Worm (Caenorhabditis elegans) whole organism, mixed stage, embryonic: ENCODE data around the gene F59B2.15.

Experiments
- hlh-1 ChIP-seq: fragments of 150-350 bp; optimal IDR thresholded peaks from 2 replicates; lab custom pipeline; 2014; ENCODE audit warnings: missing biosample characterization, missing genetic modification reagents, missing genetic modification characterization
- nhr-237 ChIP-seq: fragments of 150-350 bp; optimal IDR thresholded peaks from 2 replicates; lab custom pipeline; 2014; ENCODE audit warnings: missing biosample characterization, missing genetic modification characterization
- pha-4 ChIP-seq: fragments of 150-350 bp; optimal IDR thresholded peaks from 2 replicates; lab custom pipeline; 2018; ENCODE audit warnings: missing biosample characterization, missing genetic modification reagents, missing genetic modification characterization
- sptf-1 ChIP-seq: sonication (generic microtip); optimal IDR thresholded peaks from 2 replicates; lab custom pipeline; 2017; ENCODE audit warnings: mild to moderate bottlenecking, missing genetic modification characterization, moderate library complexity, missing compliant biosample characterization

- TF ChIP-seq sptf-1 (tag; lab: Kevin White, UChicago) (no peak), nhr-237 (tag; lab: Kevin White, UChicago) (no peak), hlh-1 (tag; lab: Kevin White, UChicago) (no peak), pha-4 (no peak)
Observed at ce11 chrIII:8955536-8955935, 46.9 kb downstream of the F59B2.15 start.
